Fruit fly (Drosophila melanogaster): ENCODE results near the gene CG14506.

CG14506 gene

dm6 chr3R:29277009-29277408 lies 20.0 kb downstream of the CG14506 start (continued):
- TF ChIP-seq cg (GFP tag; optimal IDR thresholded peaks at IDR 0.05) (no peak), CG5180 (GFP tag; optimal IDR thresholded peaks at IDR 0.05) (no peak), wor (GFP tag; IDR thresholded peaks at IDR 0.05) (no peak), NfI (GFP tag; optimal IDR thresholded peaks at IDR 0.05) (no peak), CG11085 (GFP tag; IDR thresholded peaks at IDR 0.05) (no peak), her (GFP tag; optimal IDR thresholded peaks at IDR 0.05) (no peak), Dp (GFP tag; optimal IDR thresholded peaks at IDR 0.05) (no peak), Dad (GFP tag; optimal IDR thresholded peaks at IDR 0.05) (no peak), kah (GFP tag; optimal IDR thresholded peaks at IDR 0.05) (no peak), tio (GFP tag; optimal IDR thresholded peaks at IDR 0.05) (no peak), Nf-YB (GFP tag; optimal IDR thresholded peaks at IDR 0.05) (no peak), Taf1 (GFP tag; IDR thresholded peaks at IDR 0.05) (no peak), nerfin-2 (GFP tag; IDR thresholded peaks at IDR 0.05; ENCODE audit: partially characterized antibody) (no peak), CG3995 (GFP tag; optimal IDR thresholded peaks at IDR 0.05) (no peak), ssp (GFP tag; IDR thresholded peaks at IDR 0.05) (no peak), CG30403 (GFP tag; optimal IDR thresholded peaks at IDR 0.05) (peak; percentile 24), CG8944 (GFP tag; optimal IDR thresholded peaks at IDR 0.05) (peak; percentile 3), Nf-YC (tag; optimal IDR thresholded peaks at IDR 0.05) (no peak), CG3407 (GFP tag; optimal IDR thresholded peaks at IDR 0.05) (no peak), CG9437 (GFP tag; optimal IDR thresholded peaks at IDR 0.05) (no peak), CG1603 (tag; optimal IDR thresholded peaks at IDR 0.05) (peak; percentile 72), GATAe (GFP tag; conservative IDR thresholded peaks at IDR 0.05) (no peak), CG7987 (GFP tag; optimal IDR thresholded peaks at IDR 0.05) (no peak), zfh1 (GFP tag; IDR thresholded peaks at IDR 0.05) (0 out of 3 replicates have a peak, but pooled peaks have one; percentile 27), sens (GFP tag) (peak; percentile 83), jing (GFP tag; optimal IDR thresholded peaks at IDR 0.05) (no peak), nmo (GFP tag; optimal IDR thresholded peaks at IDR 0.05) (peak; percentile 30), Dbx (GFP tag; IDR thresholded peaks at IDR 0.05) (no peak), CG8089 (GFP tag; optimal IDR thresholded peaks at IDR 0.05) (peak; percentile 35), dmrt11E (tag; optimal IDR thresholded peaks at IDR 0.05) (peak; percentile 79), Meics (GFP tag; optimal IDR thresholded peaks at IDR 0.05) (no peak), CoRest (tag; optimal IDR thresholded peaks at IDR 0.05) (peak; percentile 14), odd (GFP tag; optimal IDR thresholded peaks at IDR 0.05) (no peak)

dm6 chr3R:29274590-29274989 lies 22.4 kb downstream of the CG14506 start:
- TF ChIP-seq unc-4 (GFP tag; IDR thresholded peaks at IDR 0.05; ENCODE audit: partially characterized antibody) = no peak
- no peak for TF ChIP-seq tup (GFP tag; optimal IDR thresholded peaks at IDR 0.05)
- no peak for TF ChIP-seq CG6854 (GFP tag; optimal IDR thresholded peaks at IDR 0.05)
- TF ChIP-seq CG30431 (GFP tag; optimal IDR thresholded peaks at IDR 0.05) = peak; percentile 66
- TF ChIP-seq CrebB (tag; optimal IDR thresholded peaks at IDR 0.05) = peak; percentile 5
- TF ChIP-seq sens (GFP tag) = peak; percentile 97
- peak; percentile 10 for TF ChIP-seq Max (GFP tag; optimal IDR thresholded peaks at IDR 0.05)
- peak; percentile 73 for TF ChIP-seq zfh1 (GFP tag; IDR thresholded peaks at IDR 0.05)
- no peak for TF ChIP-seq Ets65A (GFP tag)
- no peak for TF ChIP-seq slou (GFP tag; optimal IDR thresholded peaks at IDR 0.05)
- peak; percentile 57 for TF ChIP-seq CG8089 (GFP tag; optimal IDR thresholded peaks at IDR 0.05)
- TF ChIP-seq peb (GFP tag; IDR thresholded peaks at IDR 0.05) = peak; percentile 39; the same call in 1 of the 2 replicates
- peak; percentile 75 for TF ChIP-seq grau (tag; optimal IDR thresholded peaks at IDR 0.05)
- peak; percentile 68 for TF ChIP-seq chn (GFP tag; optimal IDR thresholded peaks at IDR 0.05)
- TF ChIP-seq MTF-1 (GFP tag; optimal IDR thresholded peaks at IDR 0.05; ENCODE audit: borderline replicate concordance) = peak; percentile 7
- peak; percentile 21 for TF ChIP-seq CG1233 (GFP tag; optimal IDR thresholded peaks at IDR 0.05)
- peak; percentile 70; the same call in 1 of the 2 replicates for TF ChIP-seq ara (GFP tag; IDR thresholded peaks at IDR 0.05)
- TF ChIP-seq lov (optimal IDR thresholded peaks at IDR 0.05) = no peak
- 0 out of 3 replicates have a peak, but pooled peaks have one; percentile 64 for TF ChIP-seq lov (GFP tag; IDR thresholded peaks at IDR 0.05)
- TF ChIP-seq Ptx1 (GFP tag; IDR thresholded peaks at IDR 0.05) = peak; percentile 64
- TF ChIP-seq CG18011 (GFP tag; optimal IDR thresholded peaks at IDR 0.05) = no peak
- peak; percentile 37 for TF ChIP-seq psq (GFP tag; optimal IDR thresholded peaks at IDR 0.05)
- TF ChIP-seq ssp (GFP tag; IDR thresholded peaks at IDR 0.05) = peak; percentile 36; the same call in 1 of the 2 replicates

Data from whole organism, embryonic.